Worm (Caenorhabditis elegans): ENCODE measurements around the gene H40L08.3.

Gene H40L08.3

DNA sequence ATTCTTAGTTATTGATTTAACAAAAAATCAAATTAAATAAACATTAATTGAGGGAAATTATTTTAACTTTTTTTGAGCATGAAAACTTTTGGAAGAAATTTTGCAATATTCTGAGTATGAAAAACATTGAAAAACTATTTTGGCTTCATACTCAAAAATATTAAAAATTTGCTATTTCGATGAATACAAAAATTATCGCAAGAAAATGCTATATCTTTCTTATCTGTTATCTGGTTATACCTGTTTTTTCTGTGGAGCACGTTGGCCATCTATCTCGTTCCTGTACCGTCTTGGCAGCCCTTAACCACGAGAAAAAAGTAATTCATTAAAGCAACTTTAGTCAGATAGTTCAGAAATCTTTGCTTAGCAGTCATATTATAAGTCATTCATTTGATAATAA is 18.0 kb downstream of the H40L08.3 start:
- TF ChIP-seq him-1 (tag; optimal IDR thresholded peaks at IDR 0.05) (no peak), dao-5 (tag; optimal IDR thresholded peaks at IDR 0.05) (no peak), W03F9.2 (tag; optimal IDR thresholded peaks at IDR 0.05) (no peak)

- TF ChIP-seq dao-5 (tag; optimal IDR thresholded peaks at IDR 0.05), result no peak
Observed at ce11 chrX:15056737-15057136, 19.2 kb downstream of the H40L08.3 start, which contains the start of gene H03G16.5. H03G16.5 (minus strand) TSS chrX:15056837.

DNA sequence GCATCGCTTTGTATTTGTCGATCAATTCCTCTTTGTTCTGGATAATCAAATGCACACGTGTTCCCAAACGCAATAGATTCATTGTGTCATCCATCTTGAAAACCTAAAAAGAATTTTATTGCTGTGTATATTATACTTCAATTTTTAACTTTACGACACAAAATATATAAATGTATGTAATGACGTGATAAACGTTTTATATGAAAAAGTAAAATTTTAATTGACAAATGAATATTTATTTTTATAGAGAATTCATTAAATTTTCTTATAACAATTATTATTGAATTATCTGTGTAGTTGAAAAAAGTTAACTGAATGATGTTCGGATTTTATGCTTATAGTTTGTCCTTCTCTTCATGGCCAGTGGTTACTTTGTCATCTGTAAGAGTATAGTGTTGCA is 20.0 kb downstream of the H40L08.3 start, which contains the start of gene H03G16.7:
Gene H03G16.7 (minus strand): TSS at position 101 of the 400 bp plus-strand sequence.
- TF ChIP-seq W03F9.2 (tag; optimal IDR thresholded peaks at IDR 0.05), result no peak
- no peak for TF ChIP-seq him-1 (tag; optimal IDR thresholded peaks at IDR 0.05)
- no peak for TF ChIP-seq dao-5 (tag; optimal IDR thresholded peaks at IDR 0.05)

DNA sequence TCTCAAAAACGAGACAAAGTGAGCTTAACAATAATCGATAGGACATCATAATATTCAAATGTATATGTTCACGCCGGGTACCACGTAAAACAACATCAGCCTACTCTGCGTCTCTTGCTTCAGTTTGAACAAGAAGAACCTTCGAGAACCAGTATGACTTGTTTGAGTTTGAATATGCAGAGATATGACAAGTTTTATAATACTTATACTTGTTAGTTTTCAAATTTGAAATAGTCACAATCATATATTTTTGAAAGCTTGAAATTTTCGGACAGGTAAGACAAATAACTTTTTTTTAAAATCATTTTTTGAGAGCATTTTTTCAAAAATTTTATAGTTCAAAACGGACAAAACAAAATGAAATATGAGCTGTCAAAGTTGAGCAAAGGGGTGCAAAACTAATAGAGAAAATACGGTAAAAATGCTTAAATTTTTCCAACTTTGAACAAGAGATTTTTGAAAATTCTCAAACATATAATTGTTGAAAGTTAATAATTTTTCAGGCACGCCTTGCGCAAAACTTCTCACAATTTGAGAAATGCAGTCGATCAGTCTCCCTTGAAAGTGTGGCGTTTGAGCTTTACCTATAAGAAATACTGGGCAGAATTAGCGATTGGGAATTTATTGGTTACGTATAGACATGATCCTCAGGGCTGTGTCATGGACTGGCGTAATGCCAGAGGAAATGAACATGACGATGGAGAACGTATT is 22.5 kb downstream of the H40L08.3 start, which contains the start of gene H03G16.1:
Gene H03G16.1 (plus strand): TSS at position 661 of the 711 bp plus-strand sequence.
- no peak for TF ChIP-seq him-1 (tag; optimal IDR thresholded peaks at IDR 0.05)
- TF ChIP-seq dao-5 (tag; optimal IDR thresholded peaks at IDR 0.05), result no peak
- TF ChIP-seq W03F9.2 (tag; optimal IDR thresholded peaks at IDR 0.05), result no peak

ce11 chrX:15052385-15052784 is 23.5 kb downstream of the H40L08.3 start, which contains the start of gene H03G16.6:
H03G16.6 (plus strand) TSS chrX:15052685.
- TF ChIP-seq W03F9.2 (tag; optimal IDR thresholded peaks at IDR 0.05) (no peak), him-1 (tag; optimal IDR thresholded peaks at IDR 0.05) (no peak), dao-5 (tag; optimal IDR thresholded peaks at IDR 0.05) (no peak)

DNA sequence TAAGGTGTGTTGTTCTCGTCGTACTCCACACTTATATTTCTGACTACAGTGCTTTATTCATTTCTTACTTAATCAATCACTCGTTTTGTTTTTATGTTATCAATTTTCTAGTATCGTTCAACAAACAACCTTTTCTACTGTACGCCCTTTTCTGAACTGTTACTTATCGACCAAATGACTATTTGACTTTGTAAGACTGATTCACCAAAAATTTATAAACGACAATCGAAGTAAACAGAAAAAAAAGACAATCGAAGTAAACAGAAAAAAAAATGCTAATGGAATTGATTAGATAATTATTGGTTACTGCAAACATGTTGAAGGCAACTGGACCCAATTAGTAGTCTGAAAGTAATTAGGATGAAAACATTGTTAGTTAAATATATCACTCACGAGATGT is 25.9 kb downstream of the H40L08.3 start:
- TF ChIP-seq him-1 (tag; optimal IDR thresholded peaks at IDR 0.05), result no peak
- TF ChIP-seq dao-5 (tag; optimal IDR thresholded peaks at IDR 0.05), result no peak
- TF ChIP-seq W03F9.2 (tag; optimal IDR thresholded peaks at IDR 0.05), result no peak

DNA sequence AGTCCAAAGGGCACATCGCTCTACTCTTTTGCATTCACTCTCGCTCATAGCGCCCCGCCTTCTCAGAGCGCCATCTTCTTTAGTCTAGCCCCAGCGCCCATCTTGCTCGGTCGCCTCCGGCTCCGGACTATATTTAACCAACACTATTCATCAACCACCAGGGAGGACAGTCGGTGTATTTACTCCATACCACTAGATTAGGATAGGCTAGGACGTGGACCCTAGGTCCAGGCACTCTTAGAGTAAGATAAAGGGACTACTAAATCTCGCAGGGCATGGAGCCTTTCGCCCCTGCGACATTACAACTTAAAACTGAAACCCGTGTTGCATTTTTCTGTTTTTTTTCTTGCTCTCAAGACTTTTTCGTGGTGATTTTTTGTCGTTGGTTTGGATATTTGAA is 28.4 kb downstream of the H40L08.3 start:
- TF ChIP-seq W03F9.2 (tag; optimal IDR thresholded peaks at IDR 0.05) (no peak), dao-5 (tag; optimal IDR thresholded peaks at IDR 0.05) (no peak), him-1 (tag; optimal IDR thresholded peaks at IDR 0.05) (no peak)

DNA sequence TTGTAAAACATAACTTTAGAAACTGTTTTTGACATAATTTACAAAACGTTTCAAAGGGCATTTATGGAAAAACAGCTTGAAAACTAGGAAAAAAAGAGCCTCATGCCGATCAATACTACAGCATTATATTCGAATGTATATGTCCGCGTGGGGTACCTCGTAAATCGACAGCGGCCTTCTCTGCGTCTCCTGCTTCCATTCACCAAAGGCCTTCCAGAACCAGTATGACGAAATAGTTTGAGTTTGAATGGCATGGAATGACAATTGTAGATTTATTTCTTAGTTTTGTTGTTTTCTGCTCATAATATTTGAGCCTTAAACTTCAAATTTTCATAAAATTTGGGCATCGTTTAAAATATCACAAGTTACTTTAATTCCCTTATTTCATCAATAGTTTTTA is 30.5 kb downstream of the H40L08.3 start:
- no peak for TF ChIP-seq him-1 (tag; optimal IDR thresholded peaks at IDR 0.05)

DNA sequence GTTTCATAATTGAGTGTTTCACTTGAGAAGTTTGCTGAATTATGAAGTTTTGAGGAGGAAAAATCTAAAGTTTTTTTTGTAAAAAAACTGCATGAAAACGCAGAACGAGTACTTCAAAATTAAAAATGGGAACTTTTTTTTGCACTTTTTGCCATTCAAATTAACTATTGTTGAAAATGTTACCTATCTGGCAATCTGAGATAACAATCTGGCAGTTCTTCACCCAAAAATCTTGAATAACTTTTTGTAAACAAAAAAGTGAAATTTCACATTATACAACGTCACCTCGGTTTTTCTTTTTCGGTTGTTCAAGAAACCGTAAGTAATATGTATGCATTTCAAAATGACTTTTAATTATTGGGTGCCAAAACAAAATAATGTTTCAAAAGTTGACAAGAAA is 33.3 kb downstream of the H40L08.3 start:
- TF ChIP-seq him-1 (tag; optimal IDR thresholded peaks at IDR 0.05) (no peak), W03F9.2 (tag; optimal IDR thresholded peaks at IDR 0.05) (no peak), dao-5 (tag; optimal IDR thresholded peaks at IDR 0.05) (no peak)

DNA sequence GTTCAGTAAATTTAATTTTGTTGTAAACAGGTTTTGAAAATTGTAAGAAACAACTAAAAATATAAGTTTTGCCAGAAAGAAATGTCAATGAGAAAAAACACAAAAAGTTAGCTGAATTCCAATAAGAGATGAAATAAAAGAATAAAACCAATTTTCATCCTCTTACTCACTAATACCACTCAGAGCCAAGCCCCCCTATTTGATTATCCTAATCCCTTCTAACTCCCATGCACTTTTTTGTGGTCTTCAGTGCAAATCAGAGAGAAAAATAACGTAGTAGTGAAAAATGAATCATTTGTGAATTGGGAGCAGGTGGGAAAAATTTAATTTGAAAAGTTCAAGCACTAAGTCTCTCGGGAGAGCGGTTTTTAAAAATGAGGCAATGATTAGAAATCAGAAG is 34.6 kb downstream of the H40L08.3 start:
- no peak for TF ChIP-seq W03F9.2 (tag; optimal IDR thresholded peaks at IDR 0.05)
- TF ChIP-seq dao-5 (tag; optimal IDR thresholded peaks at IDR 0.05), result no peak
- no peak for TF ChIP-seq him-1 (tag; optimal IDR thresholded peaks at IDR 0.05)

ce11 chrX:15040552-15041080 is 35.3 kb downstream of the H40L08.3 start, which contains the start of gene C18B12.4:
C18B12.4 (minus strand) TSS chrX:15040602.
- TF ChIP-seq dao-5 (tag; optimal IDR thresholded peaks at IDR 0.05), result no peak
- TF ChIP-seq W03F9.2 (tag; optimal IDR thresholded peaks at IDR 0.05), result peak; percentile 63
- TF ChIP-seq him-1 (tag; optimal IDR thresholded peaks at IDR 0.05), result no peak

DNA sequence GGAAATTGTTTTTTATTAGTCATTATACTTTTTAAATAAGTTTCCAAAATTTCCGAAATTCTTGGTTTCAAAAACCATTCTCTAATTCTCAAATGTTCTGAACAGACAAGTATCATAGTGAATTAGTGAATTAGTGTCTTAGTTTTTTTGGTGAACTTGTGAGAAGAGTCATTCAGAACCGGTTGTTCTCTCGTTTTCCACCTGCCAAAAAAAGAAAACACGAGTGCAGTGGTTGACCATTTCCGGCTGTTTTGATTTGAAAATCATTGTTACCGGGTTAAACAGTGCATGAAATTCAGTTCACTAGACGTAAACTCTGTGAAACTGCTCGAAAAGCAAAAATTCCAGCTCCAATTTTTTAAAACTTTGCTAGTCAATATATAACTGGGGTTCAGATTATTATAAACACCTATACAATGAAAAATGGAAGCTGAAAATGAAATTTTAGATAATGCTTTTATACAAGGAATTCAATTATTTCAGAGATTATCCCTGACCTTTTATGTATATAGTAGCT is 36.1 kb downstream of the H40L08.3 start:
- no peak for TF ChIP-seq dao-5 (tag; optimal IDR thresholded peaks at IDR 0.05)

DNA sequence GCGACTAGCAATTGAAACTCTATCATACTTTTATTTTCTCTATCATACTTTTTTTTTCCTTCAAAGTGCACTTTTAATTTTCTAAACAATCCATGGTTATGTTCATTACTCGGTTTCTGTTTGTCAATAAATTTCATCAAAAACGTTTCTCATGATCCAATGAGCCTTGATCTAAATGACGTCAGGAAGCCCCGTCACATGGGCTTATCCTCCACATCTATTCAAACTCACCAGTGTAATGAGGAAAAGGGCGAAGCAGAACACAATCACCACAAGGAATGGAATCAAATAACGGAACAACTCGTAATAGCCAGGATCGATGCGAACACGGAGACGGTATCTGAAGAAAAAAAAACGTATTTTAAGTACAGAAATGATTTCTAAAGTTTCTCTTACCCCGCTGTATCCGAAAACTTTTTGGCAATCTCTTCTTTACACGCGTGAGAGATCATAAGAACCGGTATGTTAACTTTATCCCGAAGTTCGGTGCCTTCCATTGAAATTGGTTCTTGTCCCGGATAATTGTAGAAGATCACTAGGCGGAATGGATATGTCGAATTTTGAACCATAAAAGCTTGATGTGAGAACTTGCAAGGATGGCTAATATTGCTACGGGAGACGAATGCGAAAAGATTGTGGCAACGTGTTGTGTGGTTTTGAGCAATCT is 36.7 kb downstream of the H40L08.3 start:
- TF ChIP-seq him-1 (tag; optimal IDR thresholded peaks at IDR 0.05), result no peak
- no peak for TF ChIP-seq W03F9.2 (tag; optimal IDR thresholded peaks at IDR 0.05)
- no peak for TF ChIP-seq dao-5 (tag; optimal IDR thresholded peaks at IDR 0.05)

- TF ChIP-seq W03F9.2 (tag; optimal IDR thresholded peaks at IDR 0.05) (no peak), dao-5 (tag; optimal IDR thresholded peaks at IDR 0.05) (no peak), him-1 (tag; optimal IDR thresholded peaks at IDR 0.05) (no peak)
Observed at ce11 chrX:15036287-15036686, 39.6 kb downstream of the H40L08.3 start.

Measured in whole organism, L4/young adult.